Fruit fly (Drosophila melanogaster) whole organism, embryonic: ENCODE data around the gene CG31807.

Experiments used
- Atf6 ChIP-seq: fragments of 200-800 bp; sonication (Bioruptor generic); IDR thresholded peaks from 2 replicates; pipeline ENCODE4 v1.3.6; 2022; ENCODE audit warnings: missing biosample characterization, missing genetic modification characterization
- B-H1 ChIP-seq: fragments of 200-800 bp; sonication (Bioruptor generic); IDR thresholded peaks from 3 replicates; pipeline ENCODE4 v1.3.6; 2022; ENCODE audit warnings: missing biosample characterization, missing genetic modification characterization
- BtbVII ChIP-seq: fragments of 200-800 bp; sonication (Bioruptor generic); optimal IDR thresholded peaks from 3 replicates; lab custom pipeline; 2017; ENCODE audit warnings: missing biosample characterization, mild to moderate bottlenecking, missing genetic modification characterization
- CG12659 ChIP-seq: fragments of 200-800 bp; sonication (Bioruptor generic); optimal IDR thresholded peaks from 3 replicates; lab custom pipeline; 2017; ENCODE audit warnings: mild to moderate bottlenecking, missing biosample characterization, missing genetic modification reagents, missing genetic modification characterization
- CG13123 ChIP-seq: fragments of 200-800 bp; sonication (Bioruptor generic); optimal IDR thresholded peaks from 2 replicates; lab custom pipeline; 2016; ENCODE audit warnings: missing biosample characterization, missing genetic modification characterization
- CG13287 ChIP-seq: fragments of 200-800 bp; sonication (Bioruptor generic); IDR thresholded peaks from 2 replicates; pipeline ENCODE4 v1.3.6; 2022; ENCODE audit warnings: missing biosample characterization, missing genetic modification characterization; ENCODE audit not compliant: partially characterized antibody
- CG13624 ChIP-seq: fragments of 200-800 bp; sonication (Bioruptor generic); optimal IDR thresholded peaks from 2 replicates; lab custom pipeline; 2016; ENCODE audit warnings: missing biosample characterization, missing genetic modification characterization
- CG15479 ChIP-seq: fragments of 200-800 bp; sonication (Bioruptor generic); optimal IDR thresholded peaks from 3 replicates; lab custom pipeline; 2019; ENCODE audit warnings: missing biosample characterization, mild to moderate bottlenecking, missing genetic modification characterization, moderate library complexity
- CG18476 ChIP-seq: fragments of 200-800 bp; sonication (Bioruptor generic); optimal IDR thresholded peaks from 2 replicates; lab custom pipeline; 2016; ENCODE audit warnings: missing biosample characterization, mild to moderate bottlenecking, missing genetic modification characterization
- CG18599 ChIP-seq: fragments of 200-800 bp; sonication (Bioruptor generic); optimal IDR thresholded peaks from 3 replicates; lab custom pipeline; 2017; ENCODE audit warnings: missing biosample characterization, missing genetic modification characterization, mild to moderate bottlenecking, moderate library complexity, missing genetic modification reagents
- CG2120 ChIP-seq: fragments of 200-800 bp; sonication (Bioruptor generic); optimal IDR thresholded peaks from 3 replicates; lab custom pipeline; 2016; ENCODE audit warnings: missing biosample characterization, missing genetic modification characterization
- CG2875 ChIP-seq: fragments of 200-800 bp; sonication (Bioruptor generic); optimal IDR thresholded peaks from 2 replicates; lab custom pipeline; 2017; ENCODE audit warnings: missing biosample characterization, mild to moderate bottlenecking, missing genetic modification characterization, missing genetic modification reagents
- CG31224 ChIP-seq: fragments of 200-800 bp; sonication (Bioruptor generic); IDR thresholded peaks from 2 replicates; pipeline ENCODE4 v1.3.6; 2022; ENCODE audit warnings: missing biosample characterization, missing genetic modification characterization
- CG3847 ChIP-seq: fragments of 200-800 bp; sonication (Bioruptor generic); IDR thresholded peaks from 2 replicates; pipeline ENCODE4 v1.3.6; 2022; ENCODE audit warnings: missing biosample characterization, missing genetic modification characterization
- CG4820 ChIP-seq: fragments of 200-800 bp; sonication (Bioruptor generic); optimal IDR thresholded peaks from 3 replicates; lab custom pipeline; 2016; ENCODE audit warnings: missing biosample characterization, missing genetic modification characterization
- CG4854 ChIP-seq: fragments of 200-800 bp; sonication (Bioruptor generic); optimal IDR thresholded peaks from 2 replicates; lab custom pipeline; 2016; ENCODE audit warnings: missing biosample characterization, missing genetic modification characterization, inconsistent platforms
- CG6654 ChIP-seq: fragments of 200-800 bp; sonication (Bioruptor generic); optimal IDR thresholded peaks from 2 replicates; lab custom pipeline; 2017; ENCODE audit warnings: missing biosample characterization, mild to moderate bottlenecking, missing genetic modification characterization
- CG7357 ChIP-seq: fragments of 200-800 bp; sonication (Bioruptor generic); IDR thresholded peaks from 3 replicates; pipeline ENCODE4 v1.3.6; 2022; ENCODE audit warnings: missing biosample characterization, missing genetic modification characterization
- CG7745 ChIP-seq: fragments of 200-800 bp; sonication (Bioruptor generic); optimal IDR thresholded peaks from 2 replicates; lab custom pipeline; 2018; ENCODE audit warnings: missing biosample characterization, mild to moderate bottlenecking, missing genetic modification characterization, moderate library complexity
- CG8944 ChIP-seq: fragments of 200-800 bp; sonication (Bioruptor generic); optimal IDR thresholded peaks from 3 replicates; lab custom pipeline; 2016; ENCODE audit warnings: missing biosample characterization, missing genetic modification characterization
- CG9609 ChIP-seq: fragments of 200-800 bp; sonication (Bioruptor generic); optimal IDR thresholded peaks from 3 replicates; lab custom pipeline; 2016; ENCODE audit warnings: missing biosample characterization, missing genetic modification characterization
- CG9727 ChIP-seq: fragments of 200-800 bp; sonication (Bioruptor generic); optimal IDR thresholded peaks from 3 replicates; lab custom pipeline; 2017; ENCODE audit warnings: missing biosample characterization, mild to moderate bottlenecking, missing genetic modification characterization
- CHES-1-like ChIP-seq: fragments of 200-800 bp; sonication (Bioruptor generic); optimal IDR thresholded peaks from 2 replicates; lab custom pipeline; 2016; ENCODE audit warnings: missing biosample characterization, missing genetic modification characterization
- D19A ChIP-seq: fragments of 200-800 bp; optimal IDR thresholded peaks from 3 replicates; lab custom pipeline; 2019; ENCODE audit warnings: missing biosample characterization, mild to moderate bottlenecking, missing genetic modification characterization, moderate library complexity
- Dbx ChIP-seq: fragments of 200-800 bp; sonication (Bioruptor generic); IDR thresholded peaks from 3 replicates; pipeline ENCODE4 v1.3.6; 2022; ENCODE audit warnings: missing biosample characterization, missing genetic modification characterization
- Hr51 ChIP-seq, 2 experiments: fragments of 200-800 bp; sonication (Bioruptor generic); optimal IDR thresholded peaks; 2 replicates in 1 of 2; 3 replicates in 1 of 2; lab custom pipeline; 2016 to 2018; ENCODE audit warnings: missing biosample characterization in 2 of 2, missing genetic modification characterization in 2 of 2, mild to moderate bottlenecking in 1 of 2, moderate library complexity in 1 of 2
- Hsf ChIP-seq: fragments of 200-800 bp; sonication (Bioruptor generic); optimal IDR thresholded peaks from 3 replicates; lab custom pipeline; 2016; ENCODE audit warnings: missing biosample characterization, missing genetic modification characterization
- abd-A ChIP-seq: fragments of 200-800 bp; sonication (Bioruptor generic); optimal IDR thresholded peaks from 3 replicates; lab custom pipeline; 2019; ENCODE audit warnings: missing biosample characterization, mild to moderate bottlenecking, missing genetic modification characterization, moderate library complexity
- bbx ChIP-seq: fragments of 200-800 bp; sonication (Bioruptor generic); IDR thresholded peaks from 2 replicates; pipeline ENCODE4 v1.3.6; 2022; ENCODE audit warnings: missing biosample characterization, missing genetic modification characterization; ENCODE audit not compliant: partially characterized antibody
- esg ChIP-seq: fragments of 200-800 bp; sonication (Bioruptor generic); conservative IDR thresholded peaks from 2 replicates; pipeline ENCODE4 v1.3.6; 2022; ENCODE audit warnings: missing biosample characterization, missing genetic modification characterization
- fd102C ChIP-seq: fragments of 200-800 bp; sonication (Bioruptor generic); optimal IDR thresholded peaks from 2 replicates; lab custom pipeline; 2018; ENCODE audit warnings: missing biosample characterization, mild to moderate bottlenecking, missing genetic modification characterization, moderate library complexity
- fru ChIP-seq: fragments of >200 bp; optimal IDR thresholded peaks from 2 replicates; lab custom pipeline; 2017
- ftz-f1 ChIP-seq: fragments of 200-800 bp; sonication (Bioruptor generic); optimal IDR thresholded peaks from 2 replicates; lab custom pipeline; 2016; ENCODE audit warnings: missing biosample characterization, missing genetic modification characterization
- ind ChIP-seq: fragments of 200-800 bp; sonication (Bioruptor generic); optimal IDR thresholded peaks from 3 replicates; lab custom pipeline; 2016; ENCODE audit warnings: missing biosample characterization, missing genetic modification characterization
- lov ChIP-seq, 2 experiments: fragments of 200-800 bp in 1 of 2; fragments of >200 bp in 1 of 2; sonication (Bioruptor generic) in 1 of 2; IDR thresholded peaks in 1 of 2; optimal IDR thresholded peaks in 1 of 2; 2 replicates in 1 of 2; 3 replicates in 1 of 2; pipeline versions ENCODE4 v1.3.6 to Lab custom; 2017 to 2022; ENCODE audit warnings: missing biosample characterization in 1 of 2, missing genetic modification characterization in 1 of 2
- mam ChIP-seq: fragments of 200-800 bp; sonication (Bioruptor generic); optimal IDR thresholded peaks from 3 replicates; lab custom pipeline; 2016; ENCODE audit warnings: missing biosample characterization, missing genetic modification characterization
- onecut ChIP-seq: fragments of 200-800 bp; sonication (Bioruptor generic); IDR thresholded peaks from 2 replicates; pipeline ENCODE4 v1.3.6; 2022; ENCODE audit warnings: missing biosample characterization, missing genetic modification characterization
- pfk ChIP-seq: fragments of 200-800 bp; sonication (Bioruptor generic); optimal IDR thresholded peaks from 2 replicates; lab custom pipeline; 2018; ENCODE audit warnings: missing biosample characterization, mild to moderate bottlenecking, missing genetic modification characterization, moderate library complexity
- ranshi ChIP-seq: fragments of 200-800 bp; sonication (Bioruptor generic); IDR thresholded peaks from 2 replicates; pipeline ENCODE4 v1.3.6; 2022; ENCODE audit warnings: missing biosample characterization, missing genetic modification characterization
- rib ChIP-seq: fragments of 200-800 bp; sonication (Bioruptor generic); IDR thresholded peaks from 2 replicates; pipeline ENCODE4 v1.3.6; 2022; ENCODE audit warnings: missing biosample characterization, missing genetic modification characterization
- sd ChIP-seq: fragments of 200-800 bp; sonication (Bioruptor generic); optimal IDR thresholded peaks from 3 replicates; lab custom pipeline; 2018; ENCODE audit warnings: missing biosample characterization, mild to moderate bottlenecking, missing genetic modification characterization, moderate library complexity
- sim ChIP-seq: fragments of 200-800 bp; sonication (Bioruptor generic); IDR thresholded peaks from 2 replicates; pipeline ENCODE4 v1.3.6; 2022; ENCODE audit warnings: missing biosample characterization, missing genetic modification characterization
- slou ChIP-seq: fragments of 200-800 bp; sonication (Bioruptor generic); optimal IDR thresholded peaks from 3 replicates; lab custom pipeline; 2016; ENCODE audit warnings: missing biosample characterization, missing genetic modification characterization
- sna ChIP-seq: fragments of 200-800 bp; sonication (Bioruptor generic); IDR thresholded peaks from 2 replicates; pipeline ENCODE4 v1.3.6; 2022; ENCODE audit warnings: missing biosample characterization, missing genetic modification characterization; ENCODE audit not compliant: partially characterized antibody
- ssp ChIP-seq: fragments of 200-800 bp; sonication (Bioruptor generic); IDR thresholded peaks from 2 replicates; pipeline ENCODE4 v1.3.6; 2022; ENCODE audit warnings: missing biosample characterization, missing genetic modification characterization
- stwl ChIP-seq: fragments of 200-800 bp; sonication (Bioruptor generic); optimal IDR thresholded peaks from 3 replicates; lab custom pipeline; 2018; ENCODE audit warnings: missing biosample characterization, mild to moderate bottlenecking, missing genetic modification characterization, moderate library complexity
- twi ChIP-seq: fragments of 200-800 bp; optimal IDR thresholded peaks from 2 replicates; lab custom pipeline; 2019; ENCODE audit warnings: missing biosample characterization, mild to moderate bottlenecking, missing genetic modification characterization, moderate library complexity
- unpg ChIP-seq: fragments of 200-800 bp; sonication (Bioruptor generic); optimal IDR thresholded peaks from 3 replicates; lab custom pipeline; 2018; ENCODE audit warnings: missing biosample characterization, mild to moderate bottlenecking, missing genetic modification characterization, moderate library complexity
- zen ChIP-seq: fragments of 200-800 bp; sonication (Bioruptor generic); optimal IDR thresholded peaks from 3 replicates; lab custom pipeline; 2018; ENCODE audit warnings: missing biosample characterization, mild to moderate bottlenecking, missing genetic modification characterization, moderate library complexity

Gene CG31807

DNA sequence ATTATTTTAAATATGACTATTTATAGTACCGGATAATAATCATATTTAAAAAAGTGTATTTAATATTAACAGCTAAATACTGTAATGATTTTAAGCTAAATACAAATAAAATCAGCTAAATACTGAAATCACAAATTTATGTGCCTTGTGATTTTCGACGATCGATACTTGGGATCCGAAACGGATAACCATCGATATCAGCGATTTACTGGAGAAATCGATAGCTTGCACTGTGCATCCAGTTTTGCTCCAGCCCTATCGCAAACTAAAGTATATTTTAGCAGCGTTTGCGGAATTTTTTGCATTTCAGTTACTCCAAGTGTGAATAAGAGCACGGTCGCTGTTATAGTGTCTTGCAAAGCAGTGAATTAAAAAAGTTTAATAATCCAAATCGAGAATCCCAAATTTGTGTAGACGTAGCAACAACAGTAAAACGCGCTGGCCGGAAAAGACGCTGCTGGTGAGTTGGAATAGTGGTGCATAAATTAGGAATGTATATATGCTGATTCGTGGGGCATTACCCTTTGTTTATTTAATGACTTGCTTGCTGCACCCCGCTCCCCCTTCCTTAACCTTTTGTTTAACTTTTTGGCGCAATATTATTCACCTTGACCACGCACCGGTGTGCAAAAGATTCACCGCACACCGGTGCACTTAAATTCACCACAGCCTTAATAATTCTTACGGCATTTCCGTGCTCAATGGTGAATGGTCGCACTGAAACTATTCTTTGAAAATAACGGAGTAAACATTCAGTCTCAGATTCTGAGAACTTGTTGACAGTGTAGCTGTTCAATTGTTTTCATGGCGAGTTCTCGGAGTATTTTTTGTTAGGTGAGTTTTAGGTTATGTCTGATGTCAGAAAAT lies 3.8 kb downstream of the CG31807 start, which contains the start of the genes grp and squ (continued):
- TF ChIP-seq sd (tag; lab: Kevin White, UChicago) = peak; percentile 30
- no peak for TF ChIP-seq CG8944
- no peak for TF ChIP-seq ftz-f1
- TF ChIP-seq esg = no peak
- TF ChIP-seq CG9609 (GFP tag; lab: Kevin White, UChicago) = no peak
- TF ChIP-seq CG12659 (GFP tag; lab: Kevin White, UChicago) = peak; percentile 58
- TF ChIP-seq CG13624 (GFP tag; lab: Kevin White, UChicago) = no peak
- no peak for TF ChIP-seq sim
- TF ChIP-seq D19A (tag; lab: Kevin White, UChicago) = peak; percentile 63
- no peak for TF ChIP-seq fd102C (GFP tag; lab: Kevin White, UChicago)
- peak; percentile 3 for TF ChIP-seq BtbVII
- TF ChIP-seq B-H1 (GFP tag; lab: Robert Waterston, UW) = no peak; the same call in 2 of the 3 replicates
- TF ChIP-seq CG13123 (GFP tag; lab: Kevin White, UChicago) = no peak
- TF ChIP-seq sna (GFP tag; lab: Robert Waterston, UW) = peak; percentile 91
- no peak for TF ChIP-seq mam
- no peak for TF ChIP-seq CG9727 (GFP tag; lab: Kevin White, UChicago)
- no peak for TF ChIP-seq CG3847
- no peak for TF ChIP-seq twi (tag; lab: Kevin White, UChicago)
- peak; percentile 9 for TF ChIP-seq pfk (GFP tag; lab: Kevin White, UChicago)
- no peak for TF ChIP-seq slou (GFP tag; lab: Kevin White, UChicago)
- peak; percentile 8 for TF ChIP-seq CG2875 (GFP tag; lab: Kevin White, UChicago)
- no peak for TF ChIP-seq ranshi
- no peak for TF ChIP-seq CG18476 (GFP tag; lab: Kevin White, UChicago)
- no peak for TF ChIP-seq Hr51 (GFP tag; optimal IDR thresholded peaks at IDR 0.05; lab: Kevin White, UChicago)
- TF ChIP-seq CG31224 (GFP tag; lab: Robert Waterston, UW) = no peak
- TF ChIP-seq CG18599 = no peak
- no peak for TF ChIP-seq CG4820 (GFP tag; lab: Kevin White, UChicago)
- no peak for TF ChIP-seq CG6654 (GFP tag; lab: Kevin White, UChicago)
- TF ChIP-seq lov (optimal IDR thresholded peaks at IDR 0.05; lab: Kevin White, UChicago) = no peak
- no peak for TF ChIP-seq lov (GFP tag; IDR thresholded peaks at IDR 0.05; lab: Robert Waterston, UW)
- peak; percentile 16; the same call in 1 of the 3 replicates for TF ChIP-seq Dbx (GFP tag; lab: Robert Waterston, UW)
- TF ChIP-seq CHES-1-like = peak; percentile 31
- peak; percentile 95 for TF ChIP-seq CG13287 (GFP tag; lab: Robert Waterston, UW)
- TF ChIP-seq bbx = peak; percentile 97
- peak; percentile 36; the same call in 1 of the 2 replicates for TF ChIP-seq rib (GFP tag; lab: Robert Waterston, UW)
- TF ChIP-seq ssp (GFP tag; lab: Robert Waterston, UW) = no peak
- TF ChIP-seq fru = no peak
- no peak for TF ChIP-seq CG2120 (GFP tag; lab: Kevin White, UChicago)
- no peak for TF ChIP-seq ind (GFP tag; lab: Kevin White, UChicago)
- no peak for TF ChIP-seq CG4854 (GFP tag; lab: Kevin White, UChicago)
- no peak for TF ChIP-seq Atf6 (GFP tag; lab: Robert Waterston, UW)
- TF ChIP-seq Hsf (GFP tag; lab: Kevin White, UChicago) = peak; percentile 24
- TF ChIP-seq unpg (GFP tag; lab: Kevin White, UChicago) = no peak
- TF ChIP-seq abd-A (tag; lab: Kevin White, UChicago) = no peak
- TF ChIP-seq CG15479 = peak; percentile 84
- no peak for TF ChIP-seq CG7357 (GFP tag; lab: Robert Waterston, UW)
- TF ChIP-seq CG7745 = peak; percentile 61
- TF ChIP-seq zen (tag; lab: Kevin White, UChicago) = peak; percentile 45
- TF ChIP-seq onecut = peak; percentile 57; the same call in 1 of the 2 replicates
- peak; percentile 76 for TF ChIP-seq stwl (tag; lab: Kevin White, UChicago)
